Worm (Caenorhabditis elegans): ENCODE results near the gene C01G12.9.

DNA sequence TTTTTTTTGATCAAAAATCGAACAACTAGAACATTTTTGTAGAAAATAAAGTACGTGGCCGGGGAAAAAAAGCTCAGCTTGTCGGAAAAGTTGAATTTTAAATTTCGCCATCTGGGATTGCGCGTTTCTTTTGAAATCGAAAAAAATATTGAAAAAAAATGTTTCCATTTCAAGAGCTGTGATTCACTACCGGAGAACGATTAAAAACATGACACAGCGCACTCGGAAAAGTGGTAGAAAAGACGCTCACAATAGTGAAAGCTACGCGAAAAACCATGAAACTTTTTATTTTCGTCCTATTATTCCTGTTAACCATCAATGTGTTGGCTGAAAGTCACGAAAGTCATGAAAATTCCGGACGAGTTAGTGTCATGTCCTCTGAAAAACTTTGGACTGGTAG, 41.1 kb upstream of the C01G12.9 start, which contains the start of the genes clec-147 and C04H5.7:
- no peak for TF ChIP-seq pes-1 (GFP tag; IDR thresholded peaks at IDR 0.05)
- TF ChIP-seq ama-1 (optimal IDR thresholded peaks at IDR 0.05): no peak
- TF ChIP-seq tra-4 (tag; optimal IDR thresholded peaks at IDR 0.05): no peak
- TF ChIP-seq ceh-13 (GFP tag; optimal IDR thresholded peaks at IDR 0.05): no peak
- TF ChIP-seq flt-1 (GFP tag; IDR thresholded peaks at IDR 0.05): no peak
- TF ChIP-seq tbx-37 (GFP tag; conservative IDR thresholded peaks at IDR 0.05): no peak
- TF ChIP-seq hnd-1 (tag; optimal IDR thresholded peaks at IDR 0.05): no peak
- no peak for TF ChIP-seq aly-1 (tag; optimal IDR thresholded peaks at IDR 0.05)
- TF ChIP-seq F13C5.2 (tag; optimal IDR thresholded peaks at IDR 0.05): no peak
- TF ChIP-seq hmg-4 (GFP tag; optimal IDR thresholded peaks at IDR 0.05): no peak
- TF ChIP-seq scrt-1 (GFP tag; IDR thresholded peaks at IDR 0.05): no peak
- TF ChIP-seq B0310.2 (tag; optimal IDR thresholded peaks at IDR 0.05): no peak

All from whole organism, early embryonic.